Worm (Caenorhabditis elegans) whole organism, L1 larva: ENCODE data around the gene egl-9.

Source experiments
- C04F5.9 ChIP-seq: sonication (generic microtip); optimal IDR thresholded peaks from 2 replicates; lab custom pipeline; 2016; ENCODE audit warnings: missing genetic modification characterization, missing compliant biosample characterization
- aha-1 ChIP-seq: fragments of 150-350 bp; optimal IDR thresholded peaks from 2 replicates; lab custom pipeline; 2014; ENCODE audit warnings: missing biosample characterization, missing genetic modification characterization
- ama-1 ChIP-seq: fragments of 150-350 bp; optimal IDR thresholded peaks from 2 replicates; lab custom pipeline; 2014
- dpl-1 ChIP-seq, 3 experiments: fragments of 150-350 bp in 2 of 3; sonication (generic microtip) in 1 of 3; optimal IDR thresholded peaks; 2 replicates each; lab custom pipeline; 2014 to 2017; ENCODE audit warnings: missing biosample characterization in 3 of 3, missing genetic modification characterization in 3 of 3, missing genetic modification reagents in 3 of 3
- lin-14 ChIP-seq: fragments of 200-800 bp; sonication (Bioruptor generic); optimal IDR thresholded peaks from 2 replicates; lab custom pipeline; 2018; ENCODE audit warnings: mild to moderate bottlenecking, missing genetic modification characterization, moderate library complexity, missing compliant biosample characterization
- lsy-2 ChIP-seq, 2 experiments: fragments of 150-350 bp; optimal IDR thresholded peaks; 2 replicates each; lab custom pipeline; 2014; ENCODE audit warnings: missing biosample characterization in 2 of 2, missing genetic modification characterization in 2 of 2
- mdl-1 ChIP-seq, 2 experiments: fragments of 150-350 bp; optimal IDR thresholded peaks; 2 replicates each; lab custom pipeline; 2014 to 2017; ENCODE audit warnings: missing biosample characterization in 2 of 2, missing genetic modification characterization in 2 of 2, inconsistent platforms in 1 of 2
- nhr-12 ChIP-seq: sonication (generic microtip); optimal IDR thresholded peaks from 2 replicates; lab custom pipeline; 2017; ENCODE audit warnings: missing biosample characterization, missing genetic modification characterization
- skn-1 ChIP-seq: fragments of 150-350 bp; optimal IDR thresholded peaks from 2 replicates; lab custom pipeline; 2014; ENCODE audit warnings: missing biosample characterization, missing genetic modification characterization
- snpc-4 ChIP-seq: fragments of 150-350 bp; optimal IDR thresholded peaks from 2 replicates; lab custom pipeline; 2014; ENCODE audit warnings: missing biosample characterization, missing genetic modification characterization
- unc-62 ChIP-seq: fragments of 150-350 bp; optimal IDR thresholded peaks from 2 replicates; lab custom pipeline; 2014; ENCODE audit warnings: missing biosample characterization, missing genetic modification reagents, missing genetic modification characterization

DNA sequence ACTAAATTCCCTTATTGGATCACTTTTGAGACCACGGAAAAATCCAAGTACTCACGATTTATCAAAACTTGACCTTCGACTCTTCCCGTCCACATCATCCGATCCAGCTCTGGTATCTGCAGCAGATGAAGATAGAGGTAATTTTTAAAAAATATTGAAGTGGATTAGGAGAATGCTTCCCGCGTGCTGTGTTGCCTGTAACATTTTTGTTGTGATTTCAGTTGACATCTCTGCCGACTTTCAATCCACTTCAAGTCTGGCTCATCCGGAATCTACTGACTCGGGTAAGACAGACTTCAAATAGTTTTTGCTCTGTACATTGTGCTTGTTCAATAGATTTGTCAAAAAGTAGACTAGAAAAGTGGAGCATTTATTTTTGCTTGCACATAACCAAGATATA, 7.1 kb downstream of the egl-9 start:
- no peak for TF ChIP-seq snpc-4 (tag; lab: Kevin White, UChicago)
- no peak for TF ChIP-seq dpl-1 (GFP tag; optimal IDR thresholded peaks at IDR 0.05; lab: Kevin White, UChicago)
- no peak for TF ChIP-seq ama-1
- TF ChIP-seq lsy-2 (tag; optimal IDR thresholded peaks at IDR 0.05; lab: Kevin White, UChicago) = no peak
- no peak for TF ChIP-seq unc-62
- no peak for TF ChIP-seq mdl-1 (tag; optimal IDR thresholded peaks at IDR 0.05; lab: Kevin White, UChicago)
- TF ChIP-seq C04F5.9 (tag; lab: Kevin White, UChicago) = no peak
- TF ChIP-seq nhr-12 (tag; lab: Kevin White, UChicago) = no peak
- TF ChIP-seq lin-14 (GFP tag; lab: Kevin White, UChicago) = no peak
- TF ChIP-seq skn-1 (tag; lab: Kevin White, UChicago) = no peak
- TF ChIP-seq aha-1 (tag; lab: Kevin White, UChicago) = no peak
